Worm (Caenorhabditis elegans): Measurements from ENCODE around the gene ccf-1.

ccf-1 gene

DNA sequence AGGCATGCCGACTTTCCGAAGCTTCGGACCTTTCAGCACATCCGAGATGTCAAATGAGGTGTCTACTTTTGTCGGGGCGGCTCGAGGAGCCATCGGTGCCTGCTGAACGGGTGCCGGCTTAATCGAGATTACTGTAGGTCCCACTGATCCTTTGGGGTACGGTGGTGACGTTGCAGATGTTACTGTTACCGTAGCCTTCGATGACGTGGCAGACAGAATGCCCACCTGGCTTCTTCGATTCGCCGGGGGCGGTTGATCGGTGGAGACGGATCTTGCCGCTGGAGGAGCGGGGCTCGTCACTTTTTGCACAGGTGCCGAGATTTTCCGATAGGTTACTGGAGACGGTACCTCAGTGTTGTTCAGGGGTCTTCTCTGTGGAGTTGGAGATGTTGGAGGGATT lies 48.4 kb downstream of the ccf-1 start:
- TF ChIP-seq ceh-8 (GFP tag; optimal IDR thresholded peaks at IDR 0.05) (no peak), hpl-2 (GFP tag; optimal IDR thresholded peaks at IDR 0.05) (no peak), ztf-11 (tag; optimal IDR thresholded peaks at IDR 0.05) (no peak), lir-3 (tag; optimal IDR thresholded peaks at IDR 0.05; ENCODE audit: poor library complexity) (no peak), nhr-90 (tag; optimal IDR thresholded peaks at IDR 0.05; ENCODE audit: poor library complexity) (no peak), ztf-4 (tag; optimal IDR thresholded peaks at IDR 0.05) (no peak)

DNA sequence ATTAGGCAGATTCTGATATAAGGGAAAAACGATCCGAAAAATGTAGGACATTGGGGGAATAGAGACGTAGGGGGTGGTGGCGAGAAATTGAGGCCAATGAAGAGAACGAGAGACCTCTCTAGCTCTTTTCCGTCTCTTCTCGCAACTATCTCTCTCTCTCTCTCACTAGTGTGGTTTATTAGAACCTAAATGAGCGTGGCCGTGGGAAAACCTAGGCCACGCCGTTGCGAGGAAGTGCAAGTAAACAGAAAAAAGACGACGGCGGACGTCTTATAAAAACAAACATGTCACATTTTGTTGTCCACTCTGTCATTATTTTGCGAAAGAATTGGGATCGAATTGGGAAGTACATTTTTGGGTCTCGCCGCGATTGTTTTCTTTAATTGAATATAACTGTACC lies 50.0 kb downstream of the ccf-1 start:
- peak; percentile 86 to 92 for TF ChIP-seq lsy-2 (tag; optimal IDR thresholded peaks at IDR 0.05)
- TF ChIP-seq dsc-1 (tag; optimal IDR thresholded peaks at IDR 0.05) = peak; percentile 72
- peak; percentile 57 for TF ChIP-seq jun-1 (tag; optimal IDR thresholded peaks at IDR 0.05)
- peak; percentile 70 for TF ChIP-seq F16B12.6 (tag; optimal IDR thresholded peaks at IDR 0.05)
- TF ChIP-seq hlh-17 (GFP tag; optimal IDR thresholded peaks at IDR 0.05; ENCODE audit: borderline replicate concordance) = no peak
- TF ChIP-seq ets-5 (GFP tag; IDR thresholded peaks at IDR 0.05) = no peak
- peak; percentile 82 for TF ChIP-seq skn-1 (tag; optimal IDR thresholded peaks at IDR 0.05)
- TF ChIP-seq tlp-1 (tag; optimal IDR thresholded peaks at IDR 0.05) = no peak
- TF ChIP-seq rnt-1 (tag; optimal IDR thresholded peaks at IDR 0.05) = peak; percentile 98
- TF ChIP-seq mdl-1 (tag; optimal IDR thresholded peaks at IDR 0.05) = peak in 1 of 2 experiments; percentile 89
- peak in 1 of 2 experiments; percentile 86 for TF ChIP-seq ztf-11 (tag; optimal IDR thresholded peaks at IDR 0.05)
- peak; percentile 94 for TF ChIP-seq fkh-8 (tag; optimal IDR thresholded peaks at IDR 0.05)
- TF ChIP-seq mab-9 (GFP tag; IDR thresholded peaks at IDR 0.05) = peak; percentile 79
- TF ChIP-seq Y116A8C.19 (tag; optimal IDR thresholded peaks at IDR 0.05; ENCODE audit: borderline replicate concordance) = no peak
- no peak for TF ChIP-seq ces-1 (GFP tag; optimal IDR thresholded peaks at IDR 0.05)
- no peak for TF ChIP-seq unc-62 (GFP tag; optimal IDR thresholded peaks at IDR 0.05)
- peak; percentile 81 for TF ChIP-seq C16A3.4 (tag; optimal IDR thresholded peaks at IDR 0.05)
- peak; percentile 67 for TF ChIP-seq C04F5.9 (tag; optimal IDR thresholded peaks at IDR 0.05)
- TF ChIP-seq alr-1 (tag; optimal IDR thresholded peaks at IDR 0.05; ENCODE audit: borderline replicate concordance) = no peak
- TF ChIP-seq nhr-84 (tag; optimal IDR thresholded peaks at IDR 0.05) = no peak
- peak; percentile 79 for TF ChIP-seq nhr-77 (tag; optimal IDR thresholded peaks at IDR 0.05)
- TF ChIP-seq ceh-82 (tag; optimal IDR thresholded peaks at IDR 0.05) = peak; percentile 73 to 92 (median 78)
- no peak for TF ChIP-seq nhr-11 (tag; optimal IDR thresholded peaks at IDR 0.05)
- peak; percentile 88 for TF ChIP-seq lin-13 (GFP tag; optimal IDR thresholded peaks at IDR 0.05)
- TF ChIP-seq lin-15B (tag; optimal IDR thresholded peaks at IDR 0.05) = peak; percentile 87
- peak in 1 of 2 experiments; percentile 47 for TF ChIP-seq egl-27 (tag; optimal IDR thresholded peaks at IDR 0.05)
- peak; percentile 47 for TF ChIP-seq nhr-237 (tag; optimal IDR thresholded peaks at IDR 0.05)
- no peak for TF ChIP-seq nhr-12 (tag; optimal IDR thresholded peaks at IDR 0.05)
- TF ChIP-seq ceh-90 (tag; optimal IDR thresholded peaks at IDR 0.05) = peak; percentile 85
- peak; percentile 78 for TF ChIP-seq unc-130 (tag; optimal IDR thresholded peaks at IDR 0.05)
- TF ChIP-seq aha-1 (tag; optimal IDR thresholded peaks at IDR 0.05) = peak; percentile 1
- TF ChIP-seq hpl-2 (GFP tag; optimal IDR thresholded peaks at IDR 0.05) = peak; percentile 27
- TF ChIP-seq ceh-63 (GFP tag; optimal IDR thresholded peaks at IDR 0.05) = no peak
- peak; percentile 55 for TF ChIP-seq fos-1 (tag; optimal IDR thresholded peaks at IDR 0.05)
- peak; percentile 12 for TF ChIP-seq ceh-8 (GFP tag; optimal IDR thresholded peaks at IDR 0.05)
- TF ChIP-seq nhr-90 (tag; optimal IDR thresholded peaks at IDR 0.05; ENCODE audit: poor library complexity) = peak; percentile 89
- no peak for TF ChIP-seq ceh-88 (GFP tag; IDR thresholded peaks at IDR 0.05)
- TF ChIP-seq efl-3 (GFP tag; optimal IDR thresholded peaks at IDR 0.05) = no peak
- peak; percentile 90 for TF ChIP-seq nhr-47 (tag; optimal IDR thresholded peaks at IDR 0.05)
- TF ChIP-seq zip-4 (GFP tag; optimal IDR thresholded peaks at IDR 0.05) = no peak
- peak; percentile 91 for TF ChIP-seq nhr-85 (tag)
- TF ChIP-seq unc-30 (tag; optimal IDR thresholded peaks at IDR 0.05) = no peak
- TF ChIP-seq hlh-4 (tag; optimal IDR thresholded peaks at IDR 0.05) = no peak
- peak; percentile 36 for TF ChIP-seq sox-4 (tag; optimal IDR thresholded peaks at IDR 0.05)
- TF ChIP-seq efl-1 (optimal IDR thresholded peaks at IDR 0.05) = peak; percentile 86 to 89
- TF ChIP-seq efl-1 (GFP tag; optimal IDR thresholded peaks at IDR 0.05 in 1 of 2) = peak; percentile 77 to 96
- TF ChIP-seq grh-1 (GFP tag; IDR thresholded peaks at IDR 0.05) = no peak
- peak; percentile 14 for TF ChIP-seq zag-1 (tag; optimal IDR thresholded peaks at IDR 0.05)
- peak; percentile 89 for TF ChIP-seq fkh-4 (tag; optimal IDR thresholded peaks at IDR 0.05; ENCODE audit: borderline replicate concordance)

All from whole organism, L1 larva.